Fruit fly (Drosophila melanogaster) whole organism, embryonic: ENCODE results near the gene heix.

Source experiments
- Atf-2 ChIP-seq: fragments of 200-800 bp; sonication (Bioruptor generic); optimal IDR thresholded peaks from 2 replicates; lab custom pipeline; 2016; ENCODE audit warnings: missing biosample characterization, missing genetic modification characterization
- CG10431 ChIP-seq: fragments of 200-800 bp; sonication (Bioruptor generic); optimal IDR thresholded peaks from 3 replicates; lab custom pipeline; 2018; ENCODE audit warnings: missing biosample characterization, mild to moderate bottlenecking, missing genetic modification characterization
- CG10654 ChIP-seq: fragments of 200-800 bp; sonication (Bioruptor generic); optimal IDR thresholded peaks from 2 replicates; lab custom pipeline; 2016; ENCODE audit warnings: missing biosample characterization, missing genetic modification characterization
- CG14860 ChIP-seq: fragments of 200-800 bp; sonication (Bioruptor generic); IDR thresholded peaks from 3 replicates; pipeline ENCODE4 v1.3.6; 2022; ENCODE audit warnings: missing biosample characterization, missing genetic modification characterization; ENCODE audit not compliant: partially characterized antibody
- CG30020 ChIP-seq: fragments of 200-800 bp; optimal IDR thresholded peaks from 2 replicates; lab custom pipeline; 2019; ENCODE audit warnings: missing biosample characterization, mild to moderate bottlenecking, missing genetic modification characterization, moderate library complexity
- CG3407 ChIP-seq: fragments of 200-800 bp; sonication (Bioruptor generic); optimal IDR thresholded peaks from 2 replicates; lab custom pipeline; 2018; ENCODE audit warnings: missing biosample characterization, mild to moderate bottlenecking, missing genetic modification characterization
- CG3838 ChIP-seq: fragments of 200-800 bp; sonication (Bioruptor generic); optimal IDR thresholded peaks from 3 replicates; lab custom pipeline; 2016; ENCODE audit warnings: missing biosample characterization, missing genetic modification characterization
- CG4707 ChIP-seq: fragments of 200-800 bp; sonication (Bioruptor generic); optimal IDR thresholded peaks from 2 replicates; lab custom pipeline; 2018; ENCODE audit warnings: missing biosample characterization, mild to moderate bottlenecking, missing genetic modification characterization, moderate library complexity
- CG8290 ChIP-seq, 3 experiments: fragments of 200-800 bp; sonication (Bioruptor generic); optimal IDR thresholded peaks; 2 replicates each; lab custom pipeline; 2016 to 2019; ENCODE audit warnings: missing biosample characterization in 3 of 3, missing genetic modification characterization in 3 of 3, mild to moderate bottlenecking in 2 of 3, moderate library complexity in 1 of 3
- CG8765 ChIP-seq: fragments of 200-800 bp; sonication (Bioruptor generic); IDR thresholded peaks from 2 replicates; pipeline ENCODE4 v1.3.6; 2022; ENCODE audit warnings: missing biosample characterization, missing genetic modification characterization
- CG9932 ChIP-seq: fragments of 200-800 bp; sonication (Bioruptor generic); IDR thresholded peaks from 2 replicates; pipeline ENCODE4 v1.3.6; 2022; ENCODE audit warnings: missing biosample characterization, missing genetic modification characterization
- Dad ChIP-seq: fragments of 200-800 bp; sonication (Bioruptor generic); optimal IDR thresholded peaks from 3 replicates; lab custom pipeline; 2016; ENCODE audit warnings: missing biosample characterization, missing genetic modification characterization
- Dek ChIP-seq: fragments of 200-800 bp; sonication (Bioruptor generic); optimal IDR thresholded peaks from 3 replicates; lab custom pipeline; 2019; ENCODE audit warnings: missing biosample characterization, mild to moderate bottlenecking, missing genetic modification characterization, moderate library complexity
- Dp ChIP-seq: fragments of 200-800 bp; sonication (Bioruptor generic); optimal IDR thresholded peaks from 2 replicates; lab custom pipeline; 2018; ENCODE audit warnings: missing biosample characterization, mild to moderate bottlenecking, missing genetic modification characterization, moderate library complexity
- E2f2 ChIP-seq: fragments of 200-800 bp; sonication (Bioruptor generic); IDR thresholded peaks from 2 replicates; pipeline ENCODE4 v1.3.6; 2022; ENCODE audit warnings: missing biosample characterization, missing genetic modification characterization
- Fer1 ChIP-seq: fragments of 200-800 bp; sonication (Bioruptor generic); optimal IDR thresholded peaks from 2 replicates; lab custom pipeline; 2017; ENCODE audit warnings: missing biosample characterization, mild to moderate bottlenecking, missing genetic modification characterization
- Fer3 ChIP-seq: fragments of 200-800 bp; sonication (Bioruptor generic); optimal IDR thresholded peaks from 2 replicates; lab custom pipeline; 2018; ENCODE audit warnings: missing biosample characterization, mild to moderate bottlenecking, missing genetic modification characterization, moderate library complexity
- Hr51 ChIP-seq, 2 experiments: fragments of 200-800 bp; sonication (Bioruptor generic); optimal IDR thresholded peaks; 2 replicates in 1 of 2; 3 replicates in 1 of 2; lab custom pipeline; 2016 to 2018; ENCODE audit warnings: missing biosample characterization in 2 of 2, missing genetic modification characterization in 2 of 2, mild to moderate bottlenecking in 1 of 2, moderate library complexity in 1 of 2
- Jarid2 ChIP-seq: fragments of 200-800 bp; sonication (Bioruptor generic); optimal IDR thresholded peaks from 3 replicates; lab custom pipeline; 2017; ENCODE audit warnings: mild to moderate bottlenecking, missing biosample characterization, missing genetic modification reagents, missing genetic modification characterization
- Med ChIP-seq: fragments of 200-800 bp; sonication (Bioruptor generic); peaks from one replicate; lab custom pipeline; 2016; ENCODE audit warnings: missing biosample characterization, missing genetic modification characterization, mild to moderate bottlenecking, inconsistent platforms, moderate library complexity
- NFAT ChIP-seq: fragments of 200-800 bp; sonication (Bioruptor generic); IDR thresholded peaks from 2 replicates; pipeline ENCODE4 v1.3.6; 2022; ENCODE audit warnings: missing biosample characterization, missing genetic modification characterization
- Nf-YB ChIP-seq: fragments of 200-800 bp; sonication (Bioruptor generic); optimal IDR thresholded peaks from 3 replicates; lab custom pipeline; 2019; ENCODE audit warnings: missing biosample characterization, mild to moderate bottlenecking, missing genetic modification characterization, moderate library complexity
- Opbp ChIP-seq: fragments of 200-800 bp; sonication (Bioruptor generic); IDR thresholded peaks from 3 replicates; pipeline ENCODE4 v1.3.6; 2022; ENCODE audit warnings: missing biosample characterization, missing genetic modification characterization; ENCODE audit not compliant: partially characterized antibody
- Trl ChIP-seq, 3 experiments: fragments of >200 bp in 2 of 3; fragments of 200-800 bp in 1 of 3; sonication (Bioruptor generic) in 1 of 3; optimal IDR thresholded peaks; 2 replicates in 1 of 3; 3 replicates in 2 of 3; lab custom pipeline; 2016 to 2017; ENCODE audit warnings: missing biosample characterization in 1 of 3, missing genetic modification characterization in 1 of 3
- bab2 ChIP-seq: fragments of 200-800 bp; sonication (Bioruptor generic); optimal IDR thresholded peaks from 2 replicates; lab custom pipeline; 2016; ENCODE audit warnings: missing biosample characterization, missing genetic modification characterization
- chif ChIP-seq, 2 experiments: fragments of 200-800 bp; sonication (Bioruptor generic); optimal IDR thresholded peaks; 3 replicates each; lab custom pipeline; 2016; ENCODE audit warnings: missing biosample characterization in 2 of 2, missing genetic modification characterization in 2 of 2
- exex ChIP-seq: fragments of 200-800 bp; sonication (Bioruptor generic); optimal IDR thresholded peaks from 4 replicates; lab custom pipeline; 2018; ENCODE audit warnings: missing biosample characterization, mild to moderate bottlenecking, missing genetic modification characterization, moderate library complexity
- gce ChIP-seq: fragments of 200-800 bp; sonication (Bioruptor generic); IDR thresholded peaks from 3 replicates; pipeline ENCODE4 v1.3.6; 2022; ENCODE audit warnings: missing biosample characterization, missing genetic modification characterization
- gem ChIP-seq: fragments of 200-800 bp; sonication (Bioruptor generic); optimal IDR thresholded peaks from 2 replicates; lab custom pipeline; 2019; ENCODE audit warnings: missing biosample characterization, mild to moderate bottlenecking, missing genetic modification characterization, moderate library complexity
- gsb ChIP-seq: fragments of 200-800 bp; sonication (Bioruptor generic); IDR thresholded peaks from 2 replicates; pipeline ENCODE4 v1.3.6; 2022; ENCODE audit warnings: missing biosample characterization, missing genetic modification characterization
- insv ChIP-seq, 2 experiments: fragments of 200-800 bp; sonication (Bioruptor generic); optimal IDR thresholded peaks; 3 replicates each; lab custom pipeline; 2016 to 2018; ENCODE audit warnings: missing biosample characterization in 2 of 2, missing genetic modification characterization in 2 of 2
- lilli ChIP-seq: fragments of 200-800 bp; sonication (Bioruptor generic); optimal IDR thresholded peaks from 3 replicates; lab custom pipeline; 2016; ENCODE audit warnings: missing biosample characterization, missing genetic modification characterization
- lola ChIP-seq, 3 experiments: fragments of >200 bp in 2 of 3; fragments of 200-800 bp in 1 of 3; sonication (Bioruptor generic) in 1 of 3; optimal IDR thresholded peaks; 2 replicates each; lab custom pipeline; 2017 to 2019; ENCODE audit warnings: missing biosample characterization in 3 of 3, missing genetic modification characterization in 3 of 3, mild to moderate bottlenecking in 1 of 3, moderate library complexity in 1 of 3
- lov ChIP-seq, 2 experiments: fragments of 200-800 bp in 1 of 2; fragments of >200 bp in 1 of 2; sonication (Bioruptor generic) in 1 of 2; IDR thresholded peaks in 1 of 2; optimal IDR thresholded peaks in 1 of 2; 2 replicates in 1 of 2; 3 replicates in 1 of 2; pipeline versions ENCODE4 v1.3.6 to Lab custom; 2017 to 2022; ENCODE audit warnings: missing biosample characterization in 1 of 2, missing genetic modification characterization in 1 of 2
- p53 ChIP-seq: fragments of 200-800 bp; sonication (Bioruptor generic); optimal IDR thresholded peaks from 2 replicates; lab custom pipeline; 2016; ENCODE audit warnings: missing biosample characterization, missing genetic modification characterization
- pfk ChIP-seq: fragments of 200-800 bp; sonication (Bioruptor generic); optimal IDR thresholded peaks from 2 replicates; lab custom pipeline; 2018; ENCODE audit warnings: missing biosample characterization, mild to moderate bottlenecking, missing genetic modification characterization, moderate library complexity
- salm ChIP-seq: fragments of 200-800 bp; sonication (Bioruptor generic); optimal IDR thresholded peaks from 2 replicates; lab custom pipeline; 2018; ENCODE audit warnings: missing biosample characterization, mild to moderate bottlenecking, missing genetic modification characterization
- sd ChIP-seq: fragments of 200-800 bp; sonication (Bioruptor generic); optimal IDR thresholded peaks from 3 replicates; lab custom pipeline; 2018; ENCODE audit warnings: missing biosample characterization, mild to moderate bottlenecking, missing genetic modification characterization, moderate library complexity
- seq ChIP-seq: fragments of 200-800 bp; sonication (Bioruptor generic); IDR thresholded peaks from 2 replicates; pipeline ENCODE4 v1.3.6; 2022; ENCODE audit warnings: missing biosample characterization, missing genetic modification characterization
- sna ChIP-seq: fragments of 200-800 bp; sonication (Bioruptor generic); IDR thresholded peaks from 2 replicates; pipeline ENCODE4 v1.3.6; 2022; ENCODE audit warnings: missing biosample characterization, missing genetic modification characterization; ENCODE audit not compliant: partially characterized antibody
- sqz ChIP-seq: fragments of 200-800 bp; sonication (Bioruptor generic); optimal IDR thresholded peaks from 3 replicates; lab custom pipeline; 2018; ENCODE audit warnings: missing biosample characterization, mild to moderate bottlenecking, missing genetic modification characterization
- stwl ChIP-seq: fragments of 200-800 bp; sonication (Bioruptor generic); optimal IDR thresholded peaks from 3 replicates; lab custom pipeline; 2018; ENCODE audit warnings: missing biosample characterization, mild to moderate bottlenecking, missing genetic modification characterization, moderate library complexity
- tll ChIP-seq, 2 experiments: fragments of 200-800 bp in 1 of 2; fragments of >200 bp in 1 of 2; sonication (Bioruptor generic) in 1 of 2; optimal IDR thresholded peaks; 2 replicates each; lab custom pipeline; 2017 to 2019; ENCODE audit warnings: missing biosample characterization in 2 of 2, missing genetic modification characterization in 2 of 2, mild to moderate bottlenecking in 1 of 2, moderate library complexity in 1 of 2
- twi ChIP-seq: fragments of 200-800 bp; optimal IDR thresholded peaks from 2 replicates; lab custom pipeline; 2019; ENCODE audit warnings: missing biosample characterization, mild to moderate bottlenecking, missing genetic modification characterization, moderate library complexity
- vvl ChIP-seq: fragments of 200-800 bp; sonication (Bioruptor generic); IDR thresholded peaks from 2 replicates; pipeline ENCODE4 v1.3.6; 2022; ENCODE audit warnings: missing biosample characterization, missing genetic modification characterization
- wdn ChIP-seq: fragments of 200-800 bp; sonication (Bioruptor generic); IDR thresholded peaks from 2 replicates; pipeline ENCODE4 v1.3.6; 2022; ENCODE audit warnings: missing biosample characterization, missing genetic modification characterization

heix gene

DNA sequence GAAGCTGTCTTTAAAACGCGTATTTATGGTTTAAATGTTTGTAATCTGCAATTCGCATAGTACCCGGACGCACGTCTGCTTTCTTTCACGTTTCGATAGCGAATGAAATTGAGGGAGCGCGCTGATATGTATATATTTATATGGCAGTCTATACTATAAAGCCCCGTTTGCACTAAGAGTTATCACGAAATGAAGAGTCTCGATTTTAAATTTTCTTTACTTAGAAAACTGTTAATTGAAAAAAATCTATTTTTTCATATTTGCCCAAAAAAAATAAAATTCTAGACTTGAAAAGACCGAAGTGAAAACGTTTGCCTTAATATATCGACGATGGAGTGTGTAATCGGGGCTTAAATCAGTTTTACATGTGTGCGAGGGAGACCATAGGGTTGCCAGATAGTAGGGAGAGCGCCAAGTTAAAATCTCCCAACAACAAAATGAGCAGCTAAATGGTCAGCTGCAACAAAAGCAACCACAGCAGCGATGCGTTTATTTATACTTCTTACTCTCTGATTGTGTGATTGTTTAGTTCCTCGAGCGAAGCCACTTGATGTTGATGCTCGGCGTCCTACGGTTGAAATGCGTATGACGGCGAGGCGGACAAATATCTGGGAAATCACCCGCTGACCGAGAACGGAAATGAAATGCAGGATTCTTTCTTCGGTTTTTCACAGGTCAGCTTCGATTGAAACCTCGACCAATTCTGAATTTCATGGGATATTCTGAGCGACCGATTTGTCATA is 26.0 kb upstream of the heix start, which contains the start of gene cact (continued):
- TF ChIP-seq CG8290 (GFP tag; optimal IDR thresholded peaks at IDR 0.05; lab: Kevin White, UChicago) (peak; percentile 79), CG8290 (tag; optimal IDR thresholded peaks at IDR 0.05; lab: Kevin White, UChicago) (peak; percentile 27 to 54), seq (GFP tag; lab: Robert Waterston, UW) (peak; percentile 88), Dad (GFP tag; lab: Kevin White, UChicago) (peak; percentile 91), tll (GFP tag; optimal IDR thresholded peaks at IDR 0.05; lab: Kevin White, UChicago) (peak; percentile 6 to 74), CG30020 (tag; lab: Kevin White, UChicago) (peak; percentile 98), sqz (GFP tag; lab: Kevin White, UChicago) (peak; percentile 59), CG8765 (GFP tag; lab: Robert Waterston, UW) (peak; percentile 83), salm (tag; lab: Kevin White, UChicago) (peak; percentile 86), Opbp (GFP tag; lab: Robert Waterston, UW) (no peak), Nf-YB (GFP tag; lab: Kevin White, UChicago) (peak; percentile 82), Atf-2 (GFP tag; lab: Kevin White, UChicago) (peak; percentile 85), stwl (tag; lab: Kevin White, UChicago) (peak; percentile 80), lola (GFP tag; optimal IDR thresholded peaks at IDR 0.05; lab: Kevin White, UChicago) (peak in 1 of 3 experiments; percentile 90), E2f2 (GFP tag; lab: Robert Waterston, UW) (peak; percentile 79), CG3838 (peak; percentile 83), wdn (GFP tag; lab: Robert Waterston, UW) (peak; percentile 73), CG10654 (GFP tag; lab: Kevin White, UChicago) (peak; percentile 86), gce (no peak), Dek (tag; lab: Kevin White, UChicago) (peak; percentile 92), Fer1 (GFP tag; lab: Kevin White, UChicago) (peak; percentile 93), sna (GFP tag; lab: Robert Waterston, UW) (peak; percentile 73; the same call in 1 of the 2 replicates), Trl (optimal IDR thresholded peaks at IDR 0.05; lab: Kevin White, UChicago) (peak; percentile 79 to 84), Trl (GFP tag; optimal IDR thresholded peaks at IDR 0.05; lab: Kevin White, UChicago) (peak; percentile 97), Hr51 (GFP tag; optimal IDR thresholded peaks at IDR 0.05; lab: Kevin White, UChicago) (peak; percentile 92 to 93), bab2 (GFP tag; lab: Kevin White, UChicago) (peak; percentile 94), Fer3 (tag; lab: Kevin White, UChicago) (peak; percentile 93), CG4707 (GFP tag; lab: Kevin White, UChicago) (no peak), lov (optimal IDR thresholded peaks at IDR 0.05; lab: Kevin White, UChicago) (no peak), lov (GFP tag; IDR thresholded peaks at IDR 0.05; lab: Robert Waterston, UW) (peak; percentile 66; the same call in 2 of the 3 replicates), twi (peak; percentile 89), Jarid2 (GFP tag; lab: Kevin White, UChicago) (peak; percentile 82), p53 (peak; percentile 83), Med (GFP tag; lab: Kevin White, UChicago) (peak; percentile 99), gem (peak; percentile 97), gsb (GFP tag; lab: Robert Waterston, UW) (peak; percentile 53; the same call in 1 of the 2 replicates), pfk (peak; percentile 39), NFAT (GFP tag; lab: Robert Waterston, UW) (peak; percentile 87), CG14860 (GFP tag; lab: Robert Waterston, UW) (no peak), CG3407 (GFP tag; lab: Kevin White, UChicago) (peak; percentile 79), insv (GFP tag; optimal IDR thresholded peaks at IDR 0.05; lab: Kevin White, UChicago) (peak in 1 of 2 experiments; percentile 58), CG10431 (peak; percentile 61), CG9932 (peak; percentile 94), exex (tag; lab: Kevin White, UChicago) (peak; percentile 81), lilli (GFP tag; lab: Kevin White, UChicago) (peak; percentile 97), Dp (GFP tag; lab: Kevin White, UChicago) (peak; percentile 69), chif (GFP tag; optimal IDR thresholded peaks at IDR 0.05; lab: Kevin White, UChicago) (peak; percentile 86 to 95), vvl (GFP tag; lab: Robert Waterston, UW) (peak; percentile 96), sd (no peak)
